Fruit fly (Drosophila melanogaster) whole organism, wandering third instar larva: ENCODE measurements around the gene CG15317.

Experiments
- Abd-B ChIP-seq: fragments of >200 bp; optimal IDR thresholded peaks from 2 replicates; lab custom pipeline; 2017; ENCODE audit warnings: missing biosample characterization, missing genetic modification characterization
- Rel ChIP-seq, 2 experiments: fragments of 200-800 bp; sonication (Bioruptor generic) in 1 of 2; optimal IDR thresholded peaks; 2 replicates in 1 of 2; 3 replicates in 1 of 2; lab custom pipeline; 2016 to 2019; ENCODE audit warnings: mild to moderate bottlenecking in 2 of 2, missing biosample characterization in 2 of 2, missing genetic modification characterization in 2 of 2, moderate library complexity in 1 of 2
- Sp1 ChIP-seq: fragments of 200-800 bp; sonication (Bioruptor generic); optimal IDR thresholded peaks from 3 replicates; lab custom pipeline; 2019; ENCODE audit warnings: missing biosample characterization, mild to moderate bottlenecking, missing genetic modification characterization, moderate library complexity
- br ChIP-seq: fragments of 200-800 bp; sonication (Bioruptor generic); optimal IDR thresholded peaks from 2 replicates; lab custom pipeline; 2016; ENCODE audit warnings: missing biosample characterization, missing genetic modification characterization
- dmrt93B ChIP-seq: fragments of 200-800 bp; sonication (Bioruptor generic); optimal IDR thresholded peaks from 2 replicates; lab custom pipeline; 2018; ENCODE audit warnings: missing biosample characterization, mild to moderate bottlenecking, missing genetic modification characterization
- fru ChIP-seq: fragments of 200-800 bp; sonication (Bioruptor generic); optimal IDR thresholded peaks from 3 replicates; lab custom pipeline; 2016; ENCODE audit warnings: missing biosample characterization, mild to moderate bottlenecking, missing genetic modification characterization
- h ChIP-seq: fragments of 200-800 bp; sonication (Bioruptor generic); optimal IDR thresholded peaks from 3 replicates; lab custom pipeline; 2016; ENCODE audit warnings: missing biosample characterization, mild to moderate bottlenecking, missing genetic modification characterization
- jim ChIP-seq: fragments of 175-275, 200-325 bp; sonication (Bioruptor generic); optimal IDR thresholded peaks from 2 replicates; lab custom pipeline; 2016; ENCODE audit warnings: missing biosample characterization, mild to moderate bottlenecking, missing genetic modification characterization
- pan ChIP-seq: fragments of >200 bp; optimal IDR thresholded peaks from 2 replicates; lab custom pipeline; 2017
- psq ChIP-seq: fragments of 200-800 bp; sonication (Bioruptor generic); optimal IDR thresholded peaks from 3 replicates; lab custom pipeline; 2017; ENCODE audit warnings: missing biosample characterization, mild to moderate bottlenecking, missing genetic modification characterization, moderate library complexity
- usp ChIP-seq: fragments of >200 bp; optimal IDR thresholded peaks from 2 replicates; lab custom pipeline; 2017; ENCODE audit warnings: missing biosample characterization, missing genetic modification characterization
- woc ChIP-seq: sonication (Bioruptor generic); optimal IDR thresholded peaks from 2 replicates; lab custom pipeline; 2016; ENCODE audit warnings: missing biosample characterization, mild to moderate bottlenecking, missing genetic modification characterization

DNA sequence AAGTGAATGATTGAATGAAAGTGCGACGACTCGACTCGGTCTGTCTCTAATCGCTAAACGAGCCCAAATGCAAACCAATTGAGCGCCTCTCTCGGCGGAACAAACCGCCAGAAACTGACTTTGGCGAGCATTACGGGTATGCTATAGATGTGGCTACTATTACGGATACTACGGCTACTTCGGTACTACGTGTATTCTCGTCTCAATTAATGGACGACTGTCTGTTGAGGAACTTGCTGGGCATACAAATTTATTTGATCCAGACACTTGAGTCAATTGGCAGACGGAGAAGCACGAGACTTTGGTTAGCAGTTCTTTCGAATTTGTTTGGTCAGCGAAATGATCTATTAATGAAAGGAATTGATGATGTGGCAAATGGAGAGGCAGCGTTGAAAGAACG, 38.1 kb upstream of the CG15317 start:
- no peak for TF ChIP-seq Abd-B (GFP tag; lab: Kevin White, UChicago)
- TF ChIP-seq Sp1 (GFP tag; lab: Kevin White, UChicago), result no peak
- TF ChIP-seq woc (GFP tag; lab: Kevin White, UChicago), result no peak
- TF ChIP-seq br (GFP tag; lab: Kevin White, UChicago), result no peak
- no peak for TF ChIP-seq Rel (GFP tag; optimal IDR thresholded peaks at IDR 0.05; lab: Kevin White, UChicago)
- no peak for TF ChIP-seq Rel (tag; optimal IDR thresholded peaks at IDR 0.05; lab: Kevin White, UChicago)
- no peak for TF ChIP-seq jim (GFP tag; lab: Kevin White, UChicago)
- TF ChIP-seq h (GFP tag; lab: Kevin White, UChicago), result no peak
- no peak for TF ChIP-seq psq (GFP tag; lab: Kevin White, UChicago)
- TF ChIP-seq usp (GFP tag; lab: Kevin White, UChicago), result no peak
- TF ChIP-seq dmrt93B (GFP tag; lab: Kevin White, UChicago), result no peak
- TF ChIP-seq fru (GFP tag; lab: Kevin White, UChicago), result no peak
- TF ChIP-seq pan (lab: Kevin White, UChicago), result no peak
